Worm (Caenorhabditis elegans) whole organism, mixed stage, embryonic: ENCODE measurements around the gene ergi-3.

Source experiments
- bed-3 ChIP-seq: fragments of 200-800 bp; sonication (Bioruptor generic); optimal IDR thresholded peaks from 3 replicates; lab custom pipeline; 2018; ENCODE audit warnings: mild to moderate bottlenecking, missing genetic modification characterization, moderate library complexity, missing compliant biosample characterization
- blmp-1 ChIP-seq: fragments of 150-350 bp; optimal IDR thresholded peaks from 2 replicates; lab custom pipeline; 2014; ENCODE audit warnings: missing biosample characterization, missing genetic modification characterization
- ceh-39 ChIP-seq: fragments of 150-350 bp; optimal IDR thresholded peaks from 2 replicates; lab custom pipeline; 2014; ENCODE audit warnings: missing biosample characterization, missing genetic modification characterization
- ceh-83 ChIP-seq: fragments of 200-800 bp; sonication (Bioruptor generic); optimal IDR thresholded peaks from 2 replicates; lab custom pipeline; 2018; ENCODE audit warnings: mild to moderate bottlenecking, missing genetic modification characterization, missing compliant biosample characterization
- ces-1 ChIP-seq: fragments of 150-350 bp; optimal IDR thresholded peaks from 2 replicates; lab custom pipeline; 2014; ENCODE audit warnings: missing biosample characterization, missing genetic modification reagents, missing genetic modification characterization
- cnd-1 ChIP-seq: fragments of 200-800 bp; sonication (Bioruptor generic); optimal IDR thresholded peaks from 2 replicates; lab custom pipeline; 2018; ENCODE audit warnings: mild to moderate bottlenecking, missing genetic modification characterization, missing compliant biosample characterization
- elt-1 ChIP-seq: sonication (generic microtip); optimal IDR thresholded peaks from 2 replicates; lab custom pipeline; 2017; ENCODE audit warnings: missing genetic modification characterization, mild to moderate bottlenecking, missing compliant biosample characterization, antibody characterized with exemption, moderate library complexity, borderline replicate concordance; ENCODE audit not compliant: insufficient read depth
- flh-1 ChIP-seq: fragments of 200-800 bp; sonication (Bioruptor generic); optimal IDR thresholded peaks from 2 replicates; lab custom pipeline; 2018; ENCODE audit warnings: mild to moderate bottlenecking, missing genetic modification characterization, moderate library complexity, missing compliant biosample characterization
- ham-2 ChIP-seq: fragments of 200-800 bp; sonication (Bioruptor generic); optimal IDR thresholded peaks from 2 replicates; lab custom pipeline; 2018; ENCODE audit warnings: mild to moderate bottlenecking, missing genetic modification characterization, missing compliant biosample characterization
- hlh-1 ChIP-seq: fragments of 150-350 bp; optimal IDR thresholded peaks from 2 replicates; lab custom pipeline; 2014; ENCODE audit warnings: missing biosample characterization, missing genetic modification reagents, missing genetic modification characterization
- lin-13 ChIP-seq: fragments of 150-350 bp; optimal IDR thresholded peaks from 2 replicates; lab custom pipeline; 2014; ENCODE audit warnings: missing biosample characterization, missing genetic modification characterization
- lin-32 ChIP-seq: fragments of 200-800 bp; sonication (Bioruptor generic); optimal IDR thresholded peaks from 2 replicates; lab custom pipeline; 2018; ENCODE audit warnings: mild to moderate bottlenecking, missing genetic modification characterization, missing compliant biosample characterization
- lsy-2 ChIP-seq: fragments of 150-350 bp; optimal IDR thresholded peaks from 2 replicates; lab custom pipeline; 2014; ENCODE audit warnings: missing biosample characterization, missing genetic modification characterization
- mab-5 ChIP-seq: fragments of 150-350 bp; optimal IDR thresholded peaks from 2 replicates; lab custom pipeline; 2014; ENCODE audit warnings: missing biosample characterization, missing genetic modification characterization
- mep-1 ChIP-seq: fragments of 150-350 bp; optimal IDR thresholded peaks from 2 replicates; lab custom pipeline; 2017; ENCODE audit warnings: missing biosample characterization, missing genetic modification reagents, missing genetic modification characterization, inconsistent platforms
- mls-2 ChIP-seq: sonication (generic microtip); optimal IDR thresholded peaks from 2 replicates; lab custom pipeline; 2016; ENCODE audit warnings: mild to moderate bottlenecking, missing genetic modification characterization, moderate library complexity, missing compliant biosample characterization
- nhr-12 ChIP-seq: fragments of 150-350 bp; optimal IDR thresholded peaks from 2 replicates; lab custom pipeline; 2014; ENCODE audit warnings: missing biosample characterization, missing genetic modification characterization
- nhr-237 ChIP-seq: fragments of 150-350 bp; optimal IDR thresholded peaks from 2 replicates; lab custom pipeline; 2014; ENCODE audit warnings: missing biosample characterization, missing genetic modification characterization
- nhr-28 ChIP-seq: fragments of 150-350 bp; optimal IDR thresholded peaks from 2 replicates; lab custom pipeline; 2014; ENCODE audit warnings: missing biosample characterization, missing genetic modification characterization
- nhr-76 ChIP-seq: sonication (generic microtip); optimal IDR thresholded peaks from 2 replicates; lab custom pipeline; 2017; ENCODE audit warnings: missing biosample characterization, missing genetic modification characterization
- sem-2 ChIP-seq: fragments of 200-800 bp; sonication (Bioruptor generic); optimal IDR thresholded peaks from 2 replicates; lab custom pipeline; 2018; ENCODE audit warnings: mild to moderate bottlenecking, missing genetic modification characterization, missing compliant biosample characterization
- sptf-1 ChIP-seq: sonication (generic microtip); optimal IDR thresholded peaks from 2 replicates; lab custom pipeline; 2017; ENCODE audit warnings: mild to moderate bottlenecking, missing genetic modification characterization, moderate library complexity, missing compliant biosample characterization
- tbx-8 ChIP-seq: fragments of 200-800 bp; sonication (Bioruptor generic); optimal IDR thresholded peaks from 2 replicates; lab custom pipeline; 2018; ENCODE audit warnings: mild to moderate bottlenecking, missing genetic modification characterization, moderate library complexity, missing compliant biosample characterization
- unc-120 ChIP-seq: sonication (generic microtip); optimal IDR thresholded peaks from 2 replicates; lab custom pipeline; 2017; ENCODE audit warnings: missing genetic modification characterization, missing compliant biosample characterization; ENCODE audit not compliant: poor library complexity, severe bottlenecking
- zip-8 ChIP-seq: fragments of 150-350 bp; optimal IDR thresholded peaks from 2 replicates; lab custom pipeline; 2014; ENCODE audit warnings: missing biosample characterization, missing genetic modification characterization
- ztf-11 ChIP-seq: fragments of 150-350 bp; optimal IDR thresholded peaks from 2 replicates; lab custom pipeline; 2014; ENCODE audit warnings: missing biosample characterization, missing genetic modification characterization

Gene ergi-3

DNA sequence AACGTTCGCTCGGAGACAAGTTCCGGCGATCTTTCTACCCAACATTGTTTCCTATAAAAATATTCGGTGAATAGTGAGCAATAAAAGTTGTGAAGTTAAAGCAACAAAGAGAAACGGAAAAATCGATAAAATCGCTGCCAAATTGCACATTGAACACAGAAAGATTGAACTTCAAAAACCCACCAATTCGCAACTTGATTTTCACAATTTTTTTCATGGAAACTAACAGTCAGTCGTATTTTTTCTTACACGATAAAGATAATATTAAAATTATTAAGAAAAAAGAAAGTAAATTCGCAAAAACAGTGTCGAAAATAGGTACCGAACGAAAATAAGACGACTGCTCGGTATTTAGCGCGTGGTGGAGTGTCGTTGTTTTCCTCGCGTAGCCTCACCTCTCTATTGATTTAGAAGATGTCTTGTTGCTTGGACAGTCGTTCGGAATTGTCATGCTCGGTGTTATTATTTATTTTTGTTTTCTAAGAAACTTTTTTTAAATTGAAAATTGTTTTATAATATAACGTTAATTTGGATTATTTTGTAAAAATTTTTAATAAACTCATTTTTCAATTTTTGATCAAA lies 26.1 kb downstream of the ergi-3 start, which contains the start of gene gas-1:
gas-1 (minus strand) TSS at position 51 of the 582 bp plus-strand sequence.
- TF ChIP-seq nhr-12 = no peak
- no peak for TF ChIP-seq mab-5 (tag; lab: Kevin White, UChicago)
- no peak for TF ChIP-seq mls-2 (tag; lab: Kevin White, UChicago)
- TF ChIP-seq lin-13 = peak; percentile 4
- no peak for TF ChIP-seq sptf-1 (tag; lab: Kevin White, UChicago)
- no peak for TF ChIP-seq flh-1
- no peak for TF ChIP-seq nhr-28 (tag; lab: Kevin White, UChicago)
- TF ChIP-seq nhr-237 (tag; lab: Kevin White, UChicago) = peak; percentile 17
- no peak for TF ChIP-seq ham-2
- no peak for TF ChIP-seq ceh-83 (GFP tag; lab: Kevin White, UChicago)
- peak; percentile 26 for TF ChIP-seq mep-1 (tag; lab: Kevin White, UChicago)

DNA sequence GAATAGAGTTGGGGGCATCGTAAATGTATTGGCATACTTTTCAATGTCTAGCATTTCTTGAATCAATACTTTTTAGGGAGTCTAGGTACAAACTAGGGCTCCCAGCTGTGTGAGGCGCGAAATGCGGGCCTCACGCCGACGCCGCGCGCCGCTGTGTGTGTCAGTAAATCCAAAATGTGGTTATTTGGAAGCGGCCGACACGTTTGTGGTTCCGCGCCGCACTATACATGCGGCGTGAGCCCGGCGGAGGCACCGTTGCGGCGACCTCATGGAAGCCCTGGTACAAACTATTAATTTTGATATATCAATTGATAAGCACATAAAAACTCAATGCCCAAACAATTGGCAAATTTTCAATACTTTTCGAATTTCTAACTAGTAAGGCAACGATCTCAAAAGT lies 30.4 kb downstream of the ergi-3 start:
- TF ChIP-seq nhr-76 (tag; lab: Kevin White, UChicago) (no peak), mab-5 (tag; lab: Kevin White, UChicago) (no peak), mls-2 (tag; lab: Kevin White, UChicago) (no peak), lin-13 (no peak), ztf-11 (tag; lab: Kevin White, UChicago) (no peak), ceh-83 (GFP tag; lab: Kevin White, UChicago) (no peak), sem-2 (no peak), hlh-1 (tag; lab: Kevin White, UChicago) (no peak)

DNA sequence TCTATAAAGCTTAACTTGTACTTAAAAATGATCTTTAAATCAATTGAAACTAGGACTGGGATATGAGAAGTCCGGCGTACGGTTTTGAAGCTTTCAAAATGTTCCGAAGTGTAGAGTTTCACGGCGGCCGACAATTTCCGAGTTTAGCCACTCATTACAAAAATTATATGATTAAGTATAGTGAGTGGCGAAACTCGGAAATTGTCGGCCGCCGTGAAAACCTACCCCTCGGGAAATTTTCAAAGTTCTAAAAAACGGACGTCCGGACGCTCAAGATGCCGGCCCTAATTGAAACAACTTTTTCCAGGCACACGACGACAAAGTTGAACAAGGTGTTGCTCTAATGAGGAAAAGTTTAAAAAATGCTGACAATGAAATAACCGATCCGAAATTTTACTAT lies 31.4 kb downstream of the ergi-3 start:
- no peak for TF ChIP-seq elt-1

DNA sequence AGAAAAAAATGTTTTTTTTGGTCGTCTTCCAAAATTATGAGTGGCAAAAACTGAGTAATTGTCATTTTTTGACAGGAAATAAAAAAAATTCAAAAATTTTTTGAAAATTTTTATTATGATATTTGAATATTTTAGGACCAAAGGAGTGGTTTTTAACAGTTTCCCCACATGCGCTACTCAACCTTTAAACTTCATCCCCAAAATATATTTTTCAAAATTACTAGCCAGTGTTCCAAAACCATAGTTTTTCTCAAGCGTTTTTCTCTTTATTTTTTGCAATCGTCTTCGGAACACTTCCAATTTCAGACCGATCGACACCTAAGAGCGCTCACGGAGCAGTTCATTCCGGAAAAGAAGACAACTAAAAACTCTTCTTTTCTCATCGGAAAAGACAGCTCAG lies 39.6 kb downstream of the ergi-3 start, which contains the start of gene K09A9.6:
K09A9.6 (plus strand) TSS at position 301 of the 400 bp plus-strand sequence.
- TF ChIP-seq ztf-11 (tag; lab: Kevin White, UChicago) (no peak), nhr-76 (tag; lab: Kevin White, UChicago) (no peak), lsy-2 (no peak), blmp-1 (tag; lab: Kevin White, UChicago) (no peak)
- TF ChIP-seq, all 35 proteins: peak for 0

ce11 chrX:15575460-15575859 lies 41.1 kb downstream of the ergi-3 start:
- no peak for TF ChIP-seq nhr-12
- no peak for TF ChIP-seq zip-8 (tag; lab: Kevin White, UChicago)
- TF ChIP-seq mep-1 (tag; lab: Kevin White, UChicago) = peak; percentile 5
- peak; percentile 61 for TF ChIP-seq hlh-1 (tag; lab: Kevin White, UChicago)
- no peak for TF ChIP-seq ham-2
- TF ChIP-seq ces-1 (GFP tag; lab: Kevin White, UChicago) = no peak
- peak; percentile 66 for TF ChIP-seq unc-120 (tag; lab: Kevin White, UChicago)
- no peak for TF ChIP-seq ztf-11 (tag; lab: Kevin White, UChicago)
- TF ChIP-seq, all 35 proteins: peak for 3

DNA sequence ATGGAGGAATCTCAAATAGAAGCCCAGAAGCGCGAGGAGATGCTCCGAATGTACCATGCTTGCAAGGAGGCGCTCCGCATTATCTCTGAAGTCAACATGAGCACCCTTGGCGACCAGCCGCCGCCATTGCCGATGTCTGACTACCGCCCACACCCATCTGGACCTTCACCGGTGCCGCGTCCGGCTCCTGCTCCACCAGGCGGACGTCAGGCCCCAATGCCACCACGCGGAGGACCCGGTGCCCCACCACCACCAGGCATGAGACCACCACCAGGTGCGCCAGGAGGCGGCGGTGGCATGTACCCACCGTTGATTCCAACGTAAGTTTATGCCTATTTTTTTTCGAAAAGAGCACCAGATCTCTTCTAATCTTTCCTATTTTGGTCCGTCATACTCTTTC lies 44.5 kb downstream of the ergi-3 start:
- TF ChIP-seq bed-3 (no peak), ceh-83 (GFP tag; lab: Kevin White, UChicago) (peak; percentile 10)

ce11 chrX:15569633-15570032 lies 46.9 kb downstream of the ergi-3 start:
- TF ChIP-seq sem-2 (no peak), cnd-1 (tag; lab: Kevin White, UChicago) (no peak), zip-8 (tag; lab: Kevin White, UChicago) (no peak), lin-13 (no peak), ceh-39 (tag; lab: Kevin White, UChicago) (no peak), nhr-28 (tag; lab: Kevin White, UChicago) (no peak), blmp-1 (tag; lab: Kevin White, UChicago) (no peak), sptf-1 (tag; lab: Kevin White, UChicago) (no peak), tbx-8 (no peak), ceh-83 (GFP tag; lab: Kevin White, UChicago) (no peak), ham-2 (no peak), lin-32 (GFP tag; lab: Kevin White, UChicago) (no peak), bed-3 (no peak)
